Fruit fly (Drosophila melanogaster) whole organism, embryonic: ENCODE results near the gene Alg12.

Experiments
- Awh ChIP-seq: fragments of 200-800 bp; sonication (Bioruptor generic); IDR thresholded peaks from 2 replicates; pipeline ENCODE4, ENCODE4 v1.3.6; 2022; ENCODE audit warnings: missing biosample characterization, missing genetic modification characterization
- BtbVII ChIP-seq: fragments of 200-800 bp; sonication (Bioruptor generic); optimal IDR thresholded peaks from 3 replicates; lab custom pipeline; 2017; ENCODE audit warnings: missing biosample characterization, mild to moderate bottlenecking, missing genetic modification characterization
- CG10366 ChIP-seq: fragments of 200-800 bp; sonication (Bioruptor generic); IDR thresholded peaks from 2 replicates; pipeline ENCODE4 v1.3.6; 2022; ENCODE audit warnings: missing biosample characterization, missing genetic modification characterization
- CG10979 ChIP-seq: fragments of 200-800 bp; sonication (Bioruptor generic); optimal IDR thresholded peaks from 2 replicates; lab custom pipeline; 2018; ENCODE audit warnings: missing biosample characterization, mild to moderate bottlenecking, missing genetic modification characterization, moderate library complexity
- CG1603 ChIP-seq: fragments of 200-800 bp; sonication (Bioruptor generic); optimal IDR thresholded peaks from 2 replicates; lab custom pipeline; 2019; ENCODE audit warnings: missing biosample characterization, mild to moderate bottlenecking, missing genetic modification characterization, moderate library complexity
- CG17186 ChIP-seq: fragments of 200-800 bp; sonication (Bioruptor generic); optimal IDR thresholded peaks from 3 replicates; lab custom pipeline; 2017; ENCODE audit warnings: missing biosample characterization, missing genetic modification reagents, missing genetic modification characterization
- CG3163 ChIP-seq: fragments of 200-800 bp; sonication (Bioruptor generic); optimal IDR thresholded peaks from 3 replicates; lab custom pipeline; 2016; ENCODE audit warnings: missing biosample characterization, missing genetic modification characterization
- CG32767 ChIP-seq: fragments of 200-800 bp; sonication (Bioruptor generic); IDR thresholded peaks from 2 replicates; pipeline ENCODE4 v1.3.6; 2022; ENCODE audit warnings: missing biosample characterization, missing genetic modification characterization
- CG34422 ChIP-seq: fragments of 200-800 bp; sonication (Bioruptor generic); IDR thresholded peaks from 3 replicates; pipeline ENCODE4 v1.3.6; 2022; ENCODE audit warnings: missing biosample characterization, missing genetic modification characterization
- CG3726 ChIP-seq: fragments of 200-800 bp; sonication (Bioruptor generic); IDR thresholded peaks from 3 replicates; pipeline ENCODE4, ENCODE4 v1.3.6; 2022; ENCODE audit warnings: missing biosample characterization, missing genetic modification characterization
- CG3995 ChIP-seq: fragments of 200-800 bp; sonication (Bioruptor generic); optimal IDR thresholded peaks from 3 replicates; lab custom pipeline; 2016; ENCODE audit warnings: missing biosample characterization, missing genetic modification characterization
- CG4617 ChIP-seq: fragments of 200-800 bp; sonication (Bioruptor generic); optimal IDR thresholded peaks from 3 replicates; lab custom pipeline; 2016; ENCODE audit warnings: missing biosample characterization, missing genetic modification characterization, borderline replicate concordance
- CG5953 ChIP-seq: fragments of 200-800 bp; sonication (Bioruptor generic); IDR thresholded peaks from 2 replicates; pipeline ENCODE4 v1.3.6; 2022; ENCODE audit warnings: missing biosample characterization, missing genetic modification characterization
- CG6175 ChIP-seq: fragments of 200-800 bp; sonication (Bioruptor generic); IDR thresholded peaks from 3 replicates; pipeline ENCODE4 v1.3.6; 2022; ENCODE audit warnings: missing biosample characterization, missing genetic modification characterization
- CG6689 ChIP-seq: fragments of 200-800 bp; sonication (Bioruptor generic); IDR thresholded peaks from 2 replicates; pipeline ENCODE4 v1.3.6; 2022; ENCODE audit warnings: missing biosample characterization, missing genetic modification characterization
- CG6813 ChIP-seq: fragments of 200-800 bp; sonication (Bioruptor generic); optimal IDR thresholded peaks from 2 replicates; lab custom pipeline; 2017; ENCODE audit warnings: missing biosample characterization, missing genetic modification characterization, mild to moderate bottlenecking, moderate library complexity, missing genetic modification reagents
- CG9932 ChIP-seq: fragments of 200-800 bp; sonication (Bioruptor generic); IDR thresholded peaks from 2 replicates; pipeline ENCODE4 v1.3.6; 2022; ENCODE audit warnings: missing biosample characterization, missing genetic modification characterization
- Dad ChIP-seq: fragments of 200-800 bp; sonication (Bioruptor generic); optimal IDR thresholded peaks from 3 replicates; lab custom pipeline; 2016; ENCODE audit warnings: missing biosample characterization, missing genetic modification characterization
- Dbx ChIP-seq: fragments of 200-800 bp; sonication (Bioruptor generic); IDR thresholded peaks from 3 replicates; pipeline ENCODE4 v1.3.6; 2022; ENCODE audit warnings: missing biosample characterization, missing genetic modification characterization
- Drgx ChIP-seq: fragments of 200-800 bp; sonication (Bioruptor generic); IDR thresholded peaks from 2 replicates; pipeline ENCODE4 v1.3.6; 2022; ENCODE audit warnings: missing biosample characterization, missing genetic modification characterization
- HHEX ChIP-seq: fragments of 200-800 bp; sonication (Bioruptor generic); optimal IDR thresholded peaks from 3 replicates; lab custom pipeline; 2017; ENCODE audit warnings: missing biosample characterization, mild to moderate bottlenecking, missing genetic modification characterization, missing genetic modification reagents
- MBD-R2 ChIP-seq: fragments of 200-800 bp; sonication (Bioruptor generic); IDR thresholded peaks from 2 replicates; pipeline ENCODE4 v1.3.6; 2022; ENCODE audit warnings: missing biosample characterization, missing genetic modification characterization
- Med ChIP-seq: fragments of 200-800 bp; sonication (Bioruptor generic); peaks from one replicate; lab custom pipeline; 2016; ENCODE audit warnings: missing biosample characterization, missing genetic modification characterization, mild to moderate bottlenecking, inconsistent platforms, moderate library complexity
- Scr ChIP-seq: fragments of 200-800 bp; sonication (Bioruptor generic); IDR thresholded peaks from 2 replicates; pipeline ENCODE4 v1.3.6; 2022; ENCODE audit warnings: missing biosample characterization, missing genetic modification characterization; ENCODE audit not compliant: partially characterized antibody
- Side ChIP-seq: fragments of 200-800 bp; sonication (Bioruptor generic); optimal IDR thresholded peaks from 2 replicates; lab custom pipeline; 2016; ENCODE audit warnings: missing biosample characterization, missing genetic modification characterization
- ase ChIP-seq: fragments of 200-800 bp; sonication (Bioruptor generic); IDR thresholded peaks from 3 replicates; pipeline ENCODE4 v1.3.6; 2022; ENCODE audit warnings: missing biosample characterization, missing genetic modification characterization
- bbx ChIP-seq: fragments of 200-800 bp; sonication (Bioruptor generic); IDR thresholded peaks from 2 replicates; pipeline ENCODE4 v1.3.6; 2022; ENCODE audit warnings: missing biosample characterization, missing genetic modification characterization; ENCODE audit not compliant: partially characterized antibody
- chm ChIP-seq: fragments of 200-800 bp; sonication (Bioruptor generic); IDR thresholded peaks from 2 replicates; pipeline ENCODE4 v1.3.6; 2022; ENCODE audit warnings: missing biosample characterization, missing genetic modification characterization
- fd3F ChIP-seq: fragments of 200-800 bp; sonication (Bioruptor generic); optimal IDR thresholded peaks from 2 replicates; lab custom pipeline; 2018; ENCODE audit warnings: missing biosample characterization, mild to moderate bottlenecking, missing genetic modification characterization, moderate library complexity
- fd96Cb ChIP-seq: fragments of 200-800 bp; sonication (Bioruptor generic); optimal IDR thresholded peaks from 2 replicates; lab custom pipeline; 2018; ENCODE audit warnings: missing biosample characterization, mild to moderate bottlenecking, missing genetic modification characterization, moderate library complexity
- grau ChIP-seq: fragments of 200-800 bp; optimal IDR thresholded peaks from 3 replicates; lab custom pipeline; 2019; ENCODE audit warnings: missing biosample characterization, mild to moderate bottlenecking, missing genetic modification characterization, moderate library complexity
- gro ChIP-seq: fragments of 200-800 bp; sonication (Bioruptor generic); optimal IDR thresholded peaks from 2 replicates; lab custom pipeline; 2016; ENCODE audit warnings: missing biosample characterization, missing genetic modification characterization
- kay ChIP-seq: fragments of 200-800 bp; sonication (Bioruptor generic); optimal IDR thresholded peaks from 2 replicates; lab custom pipeline; 2016; ENCODE audit warnings: missing biosample characterization, missing genetic modification characterization
- mld ChIP-seq: fragments of 200-800 bp; sonication (Bioruptor generic); IDR thresholded peaks from 3 replicates; pipeline ENCODE4 v1.3.6; 2022; ENCODE audit warnings: missing biosample characterization, missing genetic modification characterization; ENCODE audit not compliant: partially characterized antibody
- pb ChIP-seq: fragments of 200-800 bp; sonication (Bioruptor generic); optimal IDR thresholded peaks from 3 replicates; lab custom pipeline; 2016; ENCODE audit warnings: missing biosample characterization, missing genetic modification characterization
- pnt ChIP-seq: fragments of 200-800 bp; sonication (Bioruptor generic); optimal IDR thresholded peaks from 3 replicates; lab custom pipeline; 2016; ENCODE audit warnings: missing biosample characterization, missing genetic modification characterization
- sens ChIP-seq: fragments of 200-800 bp; sonication (Bioruptor generic); peaks from one replicate; lab custom pipeline; 2016; ENCODE audit warnings: missing biosample characterization, missing genetic modification characterization
- tx ChIP-seq: fragments of 200-800 bp; sonication (Bioruptor generic); optimal IDR thresholded peaks from 2 replicates; lab custom pipeline; 2016; ENCODE audit warnings: missing biosample characterization, missing genetic modification characterization
- usp ChIP-seq: fragments of >200 bp; optimal IDR thresholded peaks from 2 replicates; lab custom pipeline; 2017; ENCODE audit warnings: missing biosample characterization, missing genetic modification characterization
- z ChIP-seq: fragments of 200-800 bp; sonication (Bioruptor generic); IDR thresholded peaks from 3 replicates; pipeline ENCODE4 v1.3.6; 2022; ENCODE audit warnings: missing biosample characterization, missing genetic modification characterization

Gene Alg12

dm6 chr3R:9777941-9778360 lies 21.7 kb downstream of the Alg12 start, which contains the start of gene RpS29 (continued):
- TF ChIP-seq CG17186 (GFP tag; lab: Kevin White, UChicago) (peak; percentile 90), CG32767 (GFP tag; lab: Robert Waterston, UW) (peak; percentile 57; the same call in 1 of the 2 replicates), fd96Cb (tag; lab: Kevin White, UChicago) (peak; percentile 8), HHEX (GFP tag; lab: Kevin White, UChicago) (peak; percentile 82), bbx (GFP tag; lab: Robert Waterston, UW) (peak; percentile 95), z (GFP tag; lab: Robert Waterston, UW) (no peak), CG1603 (peak; percentile 97), usp (GFP tag; lab: Kevin White, UChicago) (no peak), CG3995 (peak; percentile 74), ase (GFP tag; lab: Robert Waterston, UW) (peak; percentile 65; the same call in 2 of the 3 replicates), CG3726 (GFP tag; lab: Robert Waterston, UW) (peak; percentile 69; the same call in 2 of the 3 replicates)

DNA sequence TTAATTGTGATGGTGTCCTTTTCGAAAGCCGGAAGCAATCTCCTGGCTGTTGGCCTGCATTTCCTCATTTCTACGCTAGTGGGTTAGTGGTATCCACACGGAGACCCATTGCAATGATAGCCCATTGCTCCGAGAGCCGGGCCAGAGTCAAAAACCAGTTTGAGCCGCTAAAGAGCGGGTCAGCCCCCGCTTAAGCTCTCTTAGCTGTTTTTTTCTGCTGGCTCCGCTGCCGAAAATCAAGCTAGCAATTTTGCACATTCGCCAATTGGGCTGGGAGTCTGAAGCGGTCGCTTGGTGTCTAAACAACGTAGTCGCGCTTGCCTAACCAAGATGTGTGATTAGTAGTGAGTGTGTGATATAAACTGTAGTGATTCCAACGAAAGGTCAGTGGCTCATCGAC lies 23.5 kb downstream of the Alg12 start, which contains the start of gene CG12947:
TSS of gene CG12947 (plus strand) at position 301 of the 400 bp plus-strand sequence.
- TF ChIP-seq CG6813 (GFP tag; lab: Kevin White, UChicago) (no peak), Med (GFP tag; lab: Kevin White, UChicago) (peak; percentile 51), CG6175 (GFP tag; lab: Robert Waterston, UW) (0 out of 3 replicates have a peak, but pooled peaks have one; percentile 45), BtbVII (GFP tag; lab: Kevin White, UChicago) (no peak), CG3163 (peak; percentile 26), Side (GFP tag; lab: Kevin White, UChicago) (no peak), pb (GFP tag; lab: Kevin White, UChicago) (no peak), tx (GFP tag; lab: Kevin White, UChicago) (no peak), CG34422 (GFP tag; lab: Robert Waterston, UW) (0 out of 3 replicates have a peak, but pooled peaks have one; percentile 16), CG10979 (tag; lab: Kevin White, UChicago) (no peak), CG5953 (no peak), CG9932 (GFP tag; lab: Robert Waterston, UW) (0 out of 2 replicates have a peak, but pooled peaks have one; percentile 11), bbx (GFP tag; lab: Robert Waterston, UW) (no peak), CG6689 (GFP tag; lab: Robert Waterston, UW) (no peak), sens (GFP tag; lab: Kevin White, UChicago) (no peak), Dbx (GFP tag; lab: Robert Waterston, UW) (0 out of 3 replicates have a peak, but pooled peaks have one; percentile 14), fd3F (no peak), gro (no peak), mld (no peak), kay (GFP tag; lab: Kevin White, UChicago) (no peak), Awh (GFP tag; lab: Robert Waterston, UW) (no peak), chm (0 out of 2 replicates have a peak, but pooled peaks have one; percentile 12), CG10366 (GFP tag; lab: Robert Waterston, UW) (no peak), Drgx (GFP tag; lab: Robert Waterston, UW) (0 out of 2 replicates have a peak, but pooled peaks have one; percentile 21), MBD-R2 (no peak), grau (tag; lab: Kevin White, UChicago) (no peak), CG4617 (GFP tag; lab: Kevin White, UChicago) (no peak), Dad (no peak), Scr (GFP tag; lab: Robert Waterston, UW) (peak; percentile 11; the same call in 1 of the 2 replicates), pnt (no peak)
